Worm (Caenorhabditis elegans) whole organism, mixed stage, embryonic: Measurements from ENCODE around the gene Y59H11AM.1.

ENCODE experiments used
- ceh-39 ChIP-seq: fragments of 150-350 bp; optimal IDR thresholded peaks from 2 replicates; lab custom pipeline; 2014; ENCODE audit warnings: missing biosample characterization, missing genetic modification characterization
- ces-1 ChIP-seq: fragments of 150-350 bp; optimal IDR thresholded peaks from 2 replicates; lab custom pipeline; 2014; ENCODE audit warnings: missing biosample characterization, missing genetic modification reagents, missing genetic modification characterization
- ham-2 ChIP-seq: fragments of 200-800 bp; sonication (Bioruptor generic); optimal IDR thresholded peaks from 2 replicates; lab custom pipeline; 2018; ENCODE audit warnings: mild to moderate bottlenecking, missing genetic modification characterization, missing compliant biosample characterization
- hlh-1 ChIP-seq: fragments of 150-350 bp; optimal IDR thresholded peaks from 2 replicates; lab custom pipeline; 2014; ENCODE audit warnings: missing biosample characterization, missing genetic modification reagents, missing genetic modification characterization
- mep-1 ChIP-seq: fragments of 150-350 bp; optimal IDR thresholded peaks from 2 replicates; lab custom pipeline; 2017; ENCODE audit warnings: missing biosample characterization, missing genetic modification reagents, missing genetic modification characterization, inconsistent platforms
- nhr-2 ChIP-seq: fragments of 150-350 bp; optimal IDR thresholded peaks from 2 replicates; lab custom pipeline; 2014; ENCODE audit warnings: missing biosample characterization, missing genetic modification characterization
- pha-4 ChIP-seq: fragments of 150-350 bp; optimal IDR thresholded peaks from 2 replicates; lab custom pipeline; 2018; ENCODE audit warnings: missing biosample characterization, missing genetic modification reagents, missing genetic modification characterization
- sptf-1 ChIP-seq: sonication (generic microtip); optimal IDR thresholded peaks from 2 replicates; lab custom pipeline; 2017; ENCODE audit warnings: mild to moderate bottlenecking, missing genetic modification characterization, moderate library complexity, missing compliant biosample characterization
- unc-39 ChIP-seq: fragments of 150-350 bp; optimal IDR thresholded peaks from 2 replicates; lab custom pipeline; 2014; ENCODE audit warnings: missing biosample characterization, missing genetic modification characterization
- ztf-11 ChIP-seq: fragments of 150-350 bp; optimal IDR thresholded peaks from 2 replicates; lab custom pipeline; 2014; ENCODE audit warnings: missing biosample characterization, missing genetic modification characterization

Y59H11AM.1 gene

ce11 chrIV:8618698-8619097 lies 47.5 kb downstream of the Y59H11AM.1 start, which contains the start of gene F42A9.8:
Gene F42A9.8 (minus strand): TSS chrIV:8618785.
- TF ChIP-seq nhr-2 (tag; lab: Kevin White, UChicago) (no peak), mep-1 (tag; lab: Kevin White, UChicago) (peak; percentile 55)
- TF ChIP-seq, all 35 proteins: peak for 1

ce11 chrIV:8620102-8620733 lies 49.0 kb downstream of the Y59H11AM.1 start, which contains the start of gene lin-49:
Gene lin-49 (plus strand): TSS chrIV:8620683.
- peak; percentile 49 for TF ChIP-seq ces-1 (GFP tag; lab: Kevin White, UChicago)
- TF ChIP-seq ceh-39 (tag; lab: Kevin White, UChicago), result peak; percentile 17
- no peak for TF ChIP-seq ztf-11 (tag; lab: Kevin White, UChicago)
- no peak for TF ChIP-seq hlh-1 (tag; lab: Kevin White, UChicago)
- TF ChIP-seq sptf-1, result no peak
- peak; percentile 46 for TF ChIP-seq pha-4 (tag; lab: Kevin White, UChicago)
- no peak for TF ChIP-seq unc-39 (tag; lab: Kevin White, UChicago)
- peak; percentile 34 for TF ChIP-seq mep-1 (tag; lab: Kevin White, UChicago)
- TF ChIP-seq ham-2 (GFP tag; lab: Kevin White, UChicago), result no peak
